Fruit fly (Drosophila melanogaster) whole organism, embryonic: ENCODE data around the gene CG15530.

Source experiments
- B-H1 ChIP-seq: fragments of 200-800 bp; sonication (Bioruptor generic); IDR thresholded peaks from 3 replicates; pipeline ENCODE4 v1.3.6; 2022; ENCODE audit warnings: missing biosample characterization, missing genetic modification characterization
- CG10431 ChIP-seq: fragments of 200-800 bp; sonication (Bioruptor generic); optimal IDR thresholded peaks from 3 replicates; lab custom pipeline; 2018; ENCODE audit warnings: missing biosample characterization, mild to moderate bottlenecking, missing genetic modification characterization
- CG11093 ChIP-seq: fragments of 200-800 bp; sonication (Bioruptor generic); IDR thresholded peaks from 3 replicates; pipeline ENCODE4 v1.3.6; 2022; ENCODE audit warnings: missing biosample characterization, missing genetic modification characterization
- CG11247 ChIP-seq: fragments of 200-800 bp; sonication (Bioruptor generic); IDR thresholded peaks from 2 replicates; pipeline ENCODE4 v1.3.6; 2022; ENCODE audit warnings: missing biosample characterization, missing genetic modification characterization
- CG11723 ChIP-seq: fragments of 200-800 bp; sonication (Bioruptor generic); optimal IDR thresholded peaks from 2 replicates; lab custom pipeline; 2017; ENCODE audit warnings: missing biosample characterization, mild to moderate bottlenecking, missing genetic modification characterization
- CG12071 ChIP-seq: fragments of 200-800 bp; sonication (Bioruptor generic); optimal IDR thresholded peaks from 3 replicates; lab custom pipeline; 2018; ENCODE audit warnings: missing biosample characterization, mild to moderate bottlenecking, missing genetic modification characterization
- CG12219 ChIP-seq: fragments of 200-800 bp; sonication (Bioruptor generic); optimal IDR thresholded peaks from 3 replicates; lab custom pipeline; 2018; ENCODE audit warnings: missing biosample characterization, mild to moderate bottlenecking, missing genetic modification characterization
- CG12744 ChIP-seq: fragments of 200-800 bp; sonication (Bioruptor generic); optimal IDR thresholded peaks from 2 replicates; lab custom pipeline; 2016; ENCODE audit warnings: missing biosample characterization, missing genetic modification characterization
- CG12942 ChIP-seq: fragments of 200-800 bp; sonication (Bioruptor generic); optimal IDR thresholded peaks from 3 replicates; lab custom pipeline; 2016; ENCODE audit warnings: missing biosample characterization, missing genetic modification characterization
- CG13424 ChIP-seq: fragments of 200-800 bp; sonication (Bioruptor generic); optimal IDR thresholded peaks from 2 replicates; lab custom pipeline; 2019; ENCODE audit warnings: missing biosample characterization, mild to moderate bottlenecking, missing genetic modification characterization, moderate library complexity
- CG14014 ChIP-seq: fragments of 200-800 bp; sonication (Bioruptor generic); IDR thresholded peaks from 2 replicates; pipeline ENCODE4 v1.3.6; 2022; ENCODE audit warnings: missing biosample characterization, missing genetic modification characterization
- CG14050 ChIP-seq: fragments of 200-800 bp; sonication (Bioruptor generic); IDR thresholded peaks from 3 replicates; pipeline ENCODE4 v1.3.6; 2022; ENCODE audit warnings: missing biosample characterization, missing genetic modification characterization
- CG1792 ChIP-seq: fragments of 200-800 bp; sonication (Bioruptor generic); optimal IDR thresholded peaks from 2 replicates; lab custom pipeline; 2016; ENCODE audit warnings: missing biosample characterization, missing genetic modification characterization
- CG1832 ChIP-seq: fragments of 200-800 bp; sonication (Bioruptor generic); optimal IDR thresholded peaks from 2 replicates; lab custom pipeline; 2017; ENCODE audit warnings: missing biosample characterization, mild to moderate bottlenecking, missing genetic modification characterization, inconsistent platforms
- CG31224 ChIP-seq: fragments of 200-800 bp; sonication (Bioruptor generic); IDR thresholded peaks from 2 replicates; pipeline ENCODE4 v1.3.6; 2022; ENCODE audit warnings: missing biosample characterization, missing genetic modification characterization
- CG3726 ChIP-seq: fragments of 200-800 bp; sonication (Bioruptor generic); IDR thresholded peaks from 3 replicates; pipeline ENCODE4, ENCODE4 v1.3.6; 2022; ENCODE audit warnings: missing biosample characterization, missing genetic modification characterization
- CG42726 ChIP-seq: fragments of 200-800 bp; sonication (Bioruptor generic); IDR thresholded peaks from 2 replicates; pipeline ENCODE4 v1.3.6; 2022; ENCODE audit warnings: missing biosample characterization, missing genetic modification characterization; ENCODE audit not compliant: partially characterized antibody
- CG5180 ChIP-seq: fragments of 200-800 bp; sonication (Bioruptor generic); optimal IDR thresholded peaks from 3 replicates; lab custom pipeline; 2017; ENCODE audit warnings: missing biosample characterization, missing genetic modification characterization, mild to moderate bottlenecking, moderate library complexity, missing genetic modification reagents
- CG6254 ChIP-seq: fragments of 200-800 bp; sonication (Bioruptor generic); optimal IDR thresholded peaks from 3 replicates; lab custom pipeline; 2017; ENCODE audit warnings: mild to moderate bottlenecking, missing biosample characterization, missing genetic modification reagents, missing genetic modification characterization
- CG6813 ChIP-seq: fragments of 200-800 bp; sonication (Bioruptor generic); optimal IDR thresholded peaks from 2 replicates; lab custom pipeline; 2017; ENCODE audit warnings: missing biosample characterization, missing genetic modification characterization, mild to moderate bottlenecking, moderate library complexity, missing genetic modification reagents
- Dbx ChIP-seq: fragments of 200-800 bp; sonication (Bioruptor generic); IDR thresholded peaks from 3 replicates; pipeline ENCODE4 v1.3.6; 2022; ENCODE audit warnings: missing biosample characterization, missing genetic modification characterization
- Dip2 ChIP-seq: fragments of 200-800 bp; sonication (Bioruptor generic); IDR thresholded peaks from 2 replicates; pipeline ENCODE4 v1.3.6; 2022; ENCODE audit warnings: missing biosample characterization, missing genetic modification characterization
- Dll ChIP-seq: fragments of 200-800 bp; sonication (Bioruptor generic); IDR thresholded peaks from 4 replicates; pipeline ENCODE4 v1.3.6; 2022; ENCODE audit warnings: missing biosample characterization, missing genetic modification characterization; ENCODE audit not compliant: partially characterized antibody
- E2f2 ChIP-seq: fragments of 200-800 bp; sonication (Bioruptor generic); IDR thresholded peaks from 2 replicates; pipeline ENCODE4 v1.3.6; 2022; ENCODE audit warnings: missing biosample characterization, missing genetic modification characterization
- Eip74EF ChIP-seq, 2 experiments: fragments of 200-800 bp in 1 of 2; fragments of >200 bp in 1 of 2; sonication (Bioruptor generic) in 1 of 2; optimal IDR thresholded peaks; 2 replicates each; lab custom pipeline; 2017 to 2019; ENCODE audit warnings: missing biosample characterization in 2 of 2, missing genetic modification characterization in 2 of 2, mild to moderate bottlenecking in 1 of 2, moderate library complexity in 1 of 2
- Fer1 ChIP-seq: fragments of 200-800 bp; sonication (Bioruptor generic); optimal IDR thresholded peaks from 2 replicates; lab custom pipeline; 2017; ENCODE audit warnings: missing biosample characterization, mild to moderate bottlenecking, missing genetic modification characterization
- Gug ChIP-seq: fragments of 200-800 bp; sonication (Bioruptor generic); IDR thresholded peaks from 4 replicates; pipeline ENCODE4 v1.3.6; 2022; ENCODE audit warnings: missing biosample characterization, missing genetic modification characterization
- Kr ChIP-seq: fragments of 200-800 bp; sonication (Bioruptor generic); optimal IDR thresholded peaks from 2 replicates; lab custom pipeline; 2017; ENCODE audit warnings: missing biosample characterization, mild to moderate bottlenecking, missing genetic modification characterization
- NFAT ChIP-seq: fragments of 200-800 bp; sonication (Bioruptor generic); IDR thresholded peaks from 2 replicates; pipeline ENCODE4 v1.3.6; 2022; ENCODE audit warnings: missing biosample characterization, missing genetic modification characterization
- Nf-YB ChIP-seq: fragments of 200-800 bp; sonication (Bioruptor generic); optimal IDR thresholded peaks from 3 replicates; lab custom pipeline; 2019; ENCODE audit warnings: missing biosample characterization, mild to moderate bottlenecking, missing genetic modification characterization, moderate library complexity
- Oaz ChIP-seq: fragments of 200-800 bp; sonication (Bioruptor generic); IDR thresholded peaks from 2 replicates; pipeline ENCODE4 v1.3.6; 2022; ENCODE audit warnings: missing biosample characterization, missing genetic modification characterization
- Rx ChIP-seq: fragments of 200-800 bp; sonication (Bioruptor generic); IDR thresholded peaks from 2 replicates; pipeline ENCODE4 v1.3.6; 2022; ENCODE audit warnings: missing biosample characterization, missing genetic modification characterization
- ewg ChIP-seq: fragments of 200-800 bp; sonication (Bioruptor generic); optimal IDR thresholded peaks from 3 replicates; lab custom pipeline; 2017; ENCODE audit warnings: mild to moderate bottlenecking, missing biosample characterization, missing genetic modification reagents, missing genetic modification characterization
- grau ChIP-seq: fragments of 200-800 bp; optimal IDR thresholded peaks from 3 replicates; lab custom pipeline; 2019; ENCODE audit warnings: missing biosample characterization, mild to moderate bottlenecking, missing genetic modification characterization, moderate library complexity
- gsb ChIP-seq: fragments of 200-800 bp; sonication (Bioruptor generic); IDR thresholded peaks from 2 replicates; pipeline ENCODE4 v1.3.6; 2022; ENCODE audit warnings: missing biosample characterization, missing genetic modification characterization
- insv ChIP-seq, 2 experiments: fragments of 200-800 bp; sonication (Bioruptor generic); optimal IDR thresholded peaks; 3 replicates each; lab custom pipeline; 2016 to 2018; ENCODE audit warnings: missing biosample characterization in 2 of 2, missing genetic modification characterization in 2 of 2
- lola ChIP-seq, 3 experiments: fragments of >200 bp in 2 of 3; fragments of 200-800 bp in 1 of 3; sonication (Bioruptor generic) in 1 of 3; optimal IDR thresholded peaks; 2 replicates each; lab custom pipeline; 2017 to 2019; ENCODE audit warnings: missing biosample characterization in 3 of 3, missing genetic modification characterization in 3 of 3, mild to moderate bottlenecking in 1 of 3, moderate library complexity in 1 of 3
- phol ChIP-seq: fragments of 200-800 bp; sonication (Bioruptor generic); optimal IDR thresholded peaks from 3 replicates; lab custom pipeline; 2018; ENCODE audit warnings: missing biosample characterization, mild to moderate bottlenecking, missing genetic modification characterization, moderate library complexity
- sens-2 ChIP-seq: fragments of 200-800 bp; sonication (Bioruptor generic); IDR thresholded peaks from 2 replicates; pipeline ENCODE4 v1.3.6; 2022; ENCODE audit warnings: missing biosample characterization, missing genetic modification characterization
- slbo ChIP-seq: fragments of 200-800 bp; sonication (Bioruptor generic); IDR thresholded peaks from 2 replicates; pipeline ENCODE4 v1.3.6; 2022; ENCODE audit warnings: missing biosample characterization, missing genetic modification characterization
- sr ChIP-seq: fragments of 200-800 bp; sonication (Bioruptor generic); IDR thresholded peaks from 3 replicates; pipeline ENCODE4 v1.3.6; 2022; ENCODE audit warnings: missing biosample characterization, missing genetic modification characterization
- twi ChIP-seq: fragments of 200-800 bp; optimal IDR thresholded peaks from 2 replicates; lab custom pipeline; 2019; ENCODE audit warnings: missing biosample characterization, mild to moderate bottlenecking, missing genetic modification characterization, moderate library complexity
- vvl ChIP-seq: fragments of 200-800 bp; sonication (Bioruptor generic); IDR thresholded peaks from 2 replicates; pipeline ENCODE4 v1.3.6; 2022; ENCODE audit warnings: missing biosample characterization, missing genetic modification characterization

The CG15530 gene

DNA sequence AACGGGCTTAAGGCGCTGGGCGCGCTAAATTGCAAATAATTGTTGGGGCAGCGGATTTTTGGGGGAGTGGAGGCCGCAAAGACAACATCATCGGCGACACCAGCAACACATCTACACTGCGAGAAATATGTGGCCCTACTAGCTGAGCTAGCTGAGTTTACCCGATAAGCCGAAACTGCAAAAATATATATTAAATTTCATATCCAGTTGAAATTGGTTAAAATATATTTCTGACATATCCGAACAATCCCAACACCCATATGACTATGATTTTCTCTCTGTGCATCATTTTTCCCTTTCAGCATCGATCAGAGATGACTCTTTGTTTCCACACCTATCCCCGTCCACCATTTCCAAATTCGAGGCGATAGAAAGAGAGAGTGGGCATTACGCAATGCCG, 12.2 kb downstream of the CG15530 start (continued):
- TF ChIP-seq vvl (peak; percentile 89), Gug (GFP tag; lab: Robert Waterston, UW) (peak; percentile 78), CG12071 (GFP tag; lab: Kevin White, UChicago) (peak; percentile 66), CG11093 (GFP tag; lab: Robert Waterston, UW) (peak; percentile 48; the same call in 1 of the 3 replicates), CG11247 (peak; percentile 67), CG6813 (GFP tag; lab: Kevin White, UChicago) (peak; percentile 61), CG42726 (GFP tag; lab: Robert Waterston, UW) (no peak), sr (GFP tag; lab: Robert Waterston, UW) (peak; percentile 57; the same call in 1 of the 3 replicates), CG13424 (peak; percentile 76), Dip2 (no peak), Rx (GFP tag; lab: Robert Waterston, UW) (peak; percentile 73), slbo (GFP tag; lab: Robert Waterston, UW) (peak; percentile 83), Eip74EF (GFP tag; optimal IDR thresholded peaks at IDR 0.05; lab: Kevin White, UChicago) (peak in 1 of 2 experiments; percentile 63), lola (GFP tag; optimal IDR thresholded peaks at IDR 0.05; lab: Kevin White, UChicago) (peak in 1 of 3 experiments; percentile 43), Kr (GFP tag; lab: Kevin White, UChicago) (no peak), Nf-YB (GFP tag; lab: Kevin White, UChicago) (peak; percentile 10), CG10431 (no peak), insv (GFP tag; optimal IDR thresholded peaks at IDR 0.05; lab: Kevin White, UChicago) (no peak), CG31224 (GFP tag; lab: Robert Waterston, UW) (peak; percentile 68), Dbx (GFP tag; lab: Robert Waterston, UW) (peak; percentile 72), CG11723 (GFP tag; lab: Kevin White, UChicago) (peak; percentile 47), CG14050 (GFP tag; lab: Robert Waterston, UW) (peak; percentile 64), Dll (no peak), Oaz (peak; percentile 43; the same call in 1 of the 2 replicates), E2f2 (peak; percentile 43; the same call in 1 of the 2 replicates), Fer1 (peak; percentile 78), CG14014 (GFP tag; lab: Robert Waterston, UW) (peak; percentile 79), gsb (GFP tag; lab: Robert Waterston, UW) (0 out of 2 replicates have a peak, but pooled peaks have one; percentile 48), CG12219 (peak; percentile 72), phol (tag; lab: Kevin White, UChicago) (peak; percentile 78), CG12744 (no peak), CG1792 (GFP tag; lab: Kevin White, UChicago) (no peak), CG12942 (GFP tag; lab: Kevin White, UChicago) (peak; percentile 41), twi (tag; lab: Kevin White, UChicago) (peak; percentile 27), B-H1 (GFP tag; lab: Robert Waterston, UW) (peak; percentile 67), CG6254 (peak; percentile 61), sens-2 (GFP tag; lab: Robert Waterston, UW) (0 out of 2 replicates have a peak, but pooled peaks have one; percentile 27), grau (tag; lab: Kevin White, UChicago) (peak; percentile 67), CG1832 (GFP tag; lab: Kevin White, UChicago) (no peak), ewg (GFP tag; lab: Kevin White, UChicago) (peak; percentile 61), CG3726 (GFP tag; lab: Robert Waterston, UW) (peak; percentile 81), CG5180 (GFP tag; lab: Kevin White, UChicago) (peak; percentile 48), NFAT (GFP tag; lab: Robert Waterston, UW) (0 out of 2 replicates have a peak, but pooled peaks have one; percentile 31)
